Worm (Caenorhabditis elegans) whole organism, late embryonic: ENCODE measurements around the gene sma-4.

Source experiments
- C08G9.2 ChIP-seq: sonication (generic microtip); optimal IDR thresholded peaks from 2 replicates; lab custom pipeline; 2016; ENCODE audit warnings: mild to moderate bottlenecking, missing genetic modification characterization, moderate library complexity, missing compliant biosample characterization
- C38D4.7 ChIP-seq: fragments of 200-800 bp; sonication (Bioruptor generic); optimal IDR thresholded peaks from 2 replicates; lab custom pipeline; 2018; ENCODE audit warnings: mild to moderate bottlenecking, missing genetic modification characterization, moderate library complexity, missing compliant biosample characterization
- F13H6.1 ChIP-seq: sonication (generic microtip); optimal IDR thresholded peaks from 2 replicates; lab custom pipeline; 2016; ENCODE audit warnings: missing genetic modification characterization, missing compliant biosample characterization
- K09A11.1 ChIP-seq: sonication (generic microtip); optimal IDR thresholded peaks from 2 replicates; lab custom pipeline; 2017; ENCODE audit warnings: antibody characterized with exemption, mild to moderate bottlenecking, missing genetic modification characterization, missing compliant biosample characterization; ENCODE audit not compliant: insufficient read depth
- Y22D7AL.16 ChIP-seq: sonication (generic microtip); optimal IDR thresholded peaks from 2 replicates; lab custom pipeline; 2016; ENCODE audit warnings: missing genetic modification characterization, missing compliant biosample characterization
- ama-1 ChIP-seq: fragments of 150-350 bp; optimal IDR thresholded peaks from 2 replicates; lab custom pipeline; 2014
- ceh-18 ChIP-seq: sonication (generic microtip); optimal IDR thresholded peaks from 2 replicates; lab custom pipeline; 2016; ENCODE audit warnings: missing genetic modification characterization, missing compliant biosample characterization
- ceh-19 ChIP-seq: fragments of 200-800 bp; sonication (Bioruptor generic); optimal IDR thresholded peaks from 2 replicates; lab custom pipeline; 2018; ENCODE audit warnings: mild to moderate bottlenecking, missing genetic modification characterization, missing compliant biosample characterization
- ceh-2 ChIP-seq: sonication (generic microtip); optimal IDR thresholded peaks from 2 replicates; lab custom pipeline; 2016; ENCODE audit warnings: missing genotype, missing genetic modification characterization, missing compliant biosample characterization
- ceh-30 ChIP-seq: fragments of 150-350 bp; optimal IDR thresholded peaks from 2 replicates; lab custom pipeline; 2014; ENCODE audit warnings: missing biosample characterization, missing genetic modification characterization
- ceh-34 ChIP-seq: sonication (generic microtip); optimal IDR thresholded peaks from 2 replicates; lab custom pipeline; 2016; ENCODE audit warnings: mild to moderate bottlenecking, missing genetic modification characterization, missing compliant biosample characterization
- ceh-45 ChIP-seq: fragments of 200-800 bp; sonication (Bioruptor generic); IDR thresholded peaks from 2 replicates; pipeline ENCODE4 v1.3.6; 2022; ENCODE audit warnings: missing genetic modification reagents, missing genetic modification characterization, missing compliant biosample characterization
- che-1 ChIP-seq: sonication (generic microtip); optimal IDR thresholded peaks from 2 replicates; lab custom pipeline; 2016; ENCODE audit warnings: mild to moderate bottlenecking, missing genetic modification characterization, missing compliant biosample characterization
- dmd-4 ChIP-seq: sonication (generic microtip); optimal IDR thresholded peaks from 2 replicates; lab custom pipeline; 2016; ENCODE audit warnings: borderline replicate concordance, missing genetic modification characterization, missing compliant biosample characterization
- elt-2 ChIP-seq: sonication (generic microtip); optimal IDR thresholded peaks from 2 replicates; lab custom pipeline; 2016; ENCODE audit warnings: missing genetic modification reagents, missing genetic modification characterization, missing compliant biosample characterization
- ets-4 ChIP-seq: sonication (generic microtip); optimal IDR thresholded peaks from 2 replicates; lab custom pipeline; 2016; ENCODE audit warnings: missing genetic modification characterization, missing compliant biosample characterization
- fax-1 ChIP-seq: sonication (generic microtip); optimal IDR thresholded peaks from 2 replicates; lab custom pipeline; 2016; ENCODE audit warnings: missing genotype, missing genetic modification characterization, missing compliant biosample characterization
- fkh-6 ChIP-seq: sonication (generic microtip); optimal IDR thresholded peaks from 2 replicates; lab custom pipeline; 2016; ENCODE audit warnings: missing genetic modification characterization, missing compliant biosample characterization
- gmeb-2 ChIP-seq: sonication (generic microtip); optimal IDR thresholded peaks from 2 replicates; lab custom pipeline; 2016; ENCODE audit warnings: missing genetic modification characterization, inconsistent platforms, missing compliant biosample characterization
- hlh-13 ChIP-seq: fragments of 200-800 bp; sonication (Bioruptor generic); optimal IDR thresholded peaks from 2 replicates; lab custom pipeline; 2018; ENCODE audit warnings: mild to moderate bottlenecking, missing genetic modification characterization, missing compliant biosample characterization
- mec-3 ChIP-seq: sonication (generic microtip); optimal IDR thresholded peaks from 2 replicates; lab custom pipeline; 2016; ENCODE audit warnings: borderline replicate concordance, missing genetic modification characterization, missing compliant biosample characterization
- nfya-1 ChIP-seq: sonication (generic microtip); optimal IDR thresholded peaks from 2 replicates; lab custom pipeline; 2017; ENCODE audit warnings: missing genetic modification characterization, mild to moderate bottlenecking, missing compliant biosample characterization, antibody characterized with exemption, moderate library complexity
- npax-4 ChIP-seq: sonication (generic microtip); optimal IDR thresholded peaks from 2 replicates; lab custom pipeline; 2016; ENCODE audit warnings: missing genetic modification characterization, missing compliant biosample characterization
- odd-2 ChIP-seq: sonication (generic microtip); optimal IDR thresholded peaks from 2 replicates; lab custom pipeline; 2017; ENCODE audit warnings: antibody characterized with exemption, mild to moderate bottlenecking, missing genetic modification characterization, missing compliant biosample characterization
- pag-3 ChIP-seq: sonication (generic microtip); optimal IDR thresholded peaks from 2 replicates; lab custom pipeline; 2016; ENCODE audit warnings: missing compliant biosample characterization, missing genetic modification characterization, borderline replicate concordance
- pat-9 ChIP-seq: fragments of 200-800 bp; sonication (Bioruptor generic); optimal IDR thresholded peaks from 2 replicates; lab custom pipeline; 2018; ENCODE audit warnings: mild to moderate bottlenecking, missing genetic modification characterization, moderate library complexity, missing compliant biosample characterization
- pax-1 ChIP-seq: fragments of 150-350 bp; optimal IDR thresholded peaks from 2 replicates; lab custom pipeline; 2014; ENCODE audit warnings: missing biosample characterization, missing genetic modification characterization
- pros-1 ChIP-seq: fragments of 150-350 bp; optimal IDR thresholded peaks from 2 replicates; lab custom pipeline; 2014; ENCODE audit warnings: missing biosample characterization, missing genetic modification reagents, missing genetic modification characterization
- rnt-1 ChIP-seq: sonication (generic microtip); optimal IDR thresholded peaks from 2 replicates; lab custom pipeline; 2016; ENCODE audit warnings: missing genetic modification characterization, missing compliant biosample characterization
- sdc-2 ChIP-seq: sonication (generic microtip); optimal IDR thresholded peaks from 2 replicates; lab custom pipeline; 2016; ENCODE audit warnings: missing genotype, missing genetic modification characterization, missing compliant biosample characterization
- sox-2 ChIP-seq: fragments of 200-800 bp; sonication (Bioruptor generic); IDR thresholded peaks from 2 replicates; pipeline ENCODE4 v1.3.6; 2022; ENCODE audit warnings: missing genetic modification reagents, missing genetic modification characterization, missing compliant biosample characterization
- sox-4 ChIP-seq: sonication (generic microtip); optimal IDR thresholded peaks from 2 replicates; lab custom pipeline; 2017; ENCODE audit warnings: mild to moderate bottlenecking, missing genetic modification characterization, inconsistent platforms, missing compliant biosample characterization
- unc-3 ChIP-seq, 2 experiments: fragments of 200-800 bp in 1 of 2; sonication (Bioruptor generic) in 1 of 2; sonication (generic microtip) in 1 of 2; conservative IDR thresholded peaks in 1 of 2; optimal IDR thresholded peaks in 1 of 2; 2 replicates each; pipeline versions ENCODE4 v1.3.6 to Lab custom; 2016 to 2022; ENCODE audit warnings: missing compliant biosample characterization in 2 of 2, missing genetic modification characterization in 2 of 2, missing genetic modification reagents in 1 of 2
- unc-42 ChIP-seq: sonication (generic microtip); optimal IDR thresholded peaks from 2 replicates; lab custom pipeline; 2016; ENCODE audit warnings: missing genotype, missing genetic modification characterization, missing compliant biosample characterization
- unc-55 ChIP-seq: sonication (generic microtip); optimal IDR thresholded peaks from 2 replicates; lab custom pipeline; 2017; ENCODE audit warnings: missing biosample characterization, missing genetic modification reagents, missing genetic modification characterization
- zip-5 ChIP-seq: sonication (generic microtip); optimal IDR thresholded peaks from 2 replicates; lab custom pipeline; 2016; ENCODE audit warnings: missing genetic modification characterization, missing compliant biosample characterization
- ztf-16 ChIP-seq: sonication (generic microtip); optimal IDR thresholded peaks from 2 replicates; lab custom pipeline; 2017; ENCODE audit warnings: missing genetic modification characterization, missing compliant biosample characterization

sma-4 gene

ce11 chrIII:5835163-5835871, 19.3 kb downstream of the sma-4 start (continued):
- no peak for TF ChIP-seq mec-3 (tag; lab: Kevin White, UChicago)
- TF ChIP-seq ceh-34 (tag; lab: Kevin White, UChicago) = peak; percentile 23
- no peak for TF ChIP-seq ztf-16 (tag; lab: Kevin White, UChicago)
- peak; percentile 49 for TF ChIP-seq rnt-1 (tag; lab: Kevin White, UChicago)
- no peak for TF ChIP-seq ceh-19
- no peak for TF ChIP-seq hlh-13 (GFP tag; lab: Kevin White, UChicago)
- TF ChIP-seq gmeb-2 (tag; lab: Kevin White, UChicago) = no peak
- TF ChIP-seq C08G9.2 (tag; lab: Kevin White, UChicago) = peak; percentile 46
- TF ChIP-seq, all 69 proteins: peak for 6

DNA sequence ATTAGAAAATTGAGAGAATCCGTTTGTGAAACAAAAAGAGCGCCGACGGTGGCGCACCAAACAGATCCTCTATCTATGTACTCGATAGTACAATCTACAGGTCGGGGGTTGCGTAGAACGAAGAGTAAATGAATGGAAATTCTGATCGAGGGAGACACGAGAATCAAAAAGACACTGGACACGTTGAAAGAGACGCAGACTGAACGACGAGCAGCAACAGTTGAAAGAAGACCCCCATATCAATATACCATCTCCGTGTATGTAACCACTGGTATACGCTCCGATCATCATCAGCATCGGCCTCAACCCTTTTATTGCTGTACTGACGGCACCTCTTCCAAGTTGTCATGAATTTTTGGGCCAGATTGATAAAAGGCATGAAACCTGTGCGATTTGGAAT, 20.2 kb downstream of the sma-4 start:
- no peak for TF ChIP-seq Y22D7AL.16 (tag; lab: Kevin White, UChicago)

ce11 chrIII:5836816-5837215, 20.8 kb downstream of the sma-4 start, which contains the start of gene W04D12.1:
W04D12.1 (plus strand) TSS chrIII:5836926.
- TF ChIP-seq sox-2 (GFP tag; lab: Robert Waterston, UW) = no peak
- peak; percentile 7 for TF ChIP-seq sdc-2 (tag; lab: Kevin White, UChicago)
- peak; percentile 4 for TF ChIP-seq nfya-1 (tag; lab: Kevin White, UChicago)
- TF ChIP-seq fkh-6 (tag; lab: Kevin White, UChicago) = no peak
- peak; percentile 18 for TF ChIP-seq C38D4.7 (GFP tag; lab: Kevin White, UChicago)

- TF ChIP-seq unc-55 (GFP tag; lab: Kevin White, UChicago) = peak; percentile 14
- peak; percentile 39 for TF ChIP-seq ceh-18 (tag; lab: Kevin White, UChicago)
- no peak for TF ChIP-seq gmeb-2 (tag; lab: Kevin White, UChicago)
- TF ChIP-seq ceh-2 (tag; lab: Kevin White, UChicago) = no peak
- peak; percentile 9 for TF ChIP-seq rnt-1 (tag; lab: Kevin White, UChicago)
- TF ChIP-seq ceh-19 = no peak
- TF ChIP-seq ceh-30 = no peak
- TF ChIP-seq unc-42 (tag; lab: Kevin White, UChicago) = no peak
- TF ChIP-seq ets-4 (tag; lab: Kevin White, UChicago) = peak; percentile 13
- TF ChIP-seq, all 69 proteins: peak for 4
Observed at ce11 chrIII:5838159-5839046, 22.4 kb downstream of the sma-4 start.

ce11 chrIII:5839147-5839546, 23.1 kb downstream of the sma-4 start:
- no peak for TF ChIP-seq unc-42 (tag; lab: Kevin White, UChicago)
- no peak for TF ChIP-seq pag-3 (tag; lab: Kevin White, UChicago)
- TF ChIP-seq npax-4 (tag; lab: Kevin White, UChicago) = no peak
- peak; percentile 23 for TF ChIP-seq elt-2 (tag; lab: Kevin White, UChicago)
- no peak for TF ChIP-seq sox-4 (tag; lab: Kevin White, UChicago)
- no peak for TF ChIP-seq odd-2 (tag; lab: Kevin White, UChicago)
- TF ChIP-seq ceh-45 = no peak
- no peak for TF ChIP-seq dmd-4 (tag; lab: Kevin White, UChicago)

ce11 chrIII:5839598-5839997, 23.6 kb downstream of the sma-4 start:
- TF ChIP-seq zip-5 (no peak), nfya-1 (tag; lab: Kevin White, UChicago) (no peak), che-1 (tag; lab: Kevin White, UChicago) (no peak), ama-1 (lab: Kevin White, UChicago) (no peak), pat-9 (tag; lab: Kevin White, UChicago) (no peak), pag-3 (tag; lab: Kevin White, UChicago) (no peak), pax-1 (tag; lab: Kevin White, UChicago) (no peak), ets-4 (tag; lab: Kevin White, UChicago) (no peak), K09A11.1 (tag; lab: Kevin White, UChicago) (no peak), sox-2 (GFP tag; lab: Robert Waterston, UW) (no peak), unc-3 (GFP tag; conservative IDR thresholded peaks at IDR 0.05; lab: Robert Waterston, UW) (no peak), unc-3 (tag; optimal IDR thresholded peaks at IDR 0.05; lab: Kevin White, UChicago) (no peak), pros-1 (tag; lab: Kevin White, UChicago) (no peak), F13H6.1 (tag; lab: Kevin White, UChicago) (no peak), fax-1 (tag; lab: Kevin White, UChicago) (no peak)
